Worm (Caenorhabditis elegans) whole organism, early embryonic: ENCODE results near the gene madf-5.

Experiments used
- B0310.2 ChIP-seq: sonication (generic microtip); optimal IDR thresholded peaks from 2 replicates; lab custom pipeline; 2016; ENCODE audit warnings: mild to moderate bottlenecking, missing genetic modification characterization, missing compliant biosample characterization
- F13C5.2 ChIP-seq: sonication (generic microtip); optimal IDR thresholded peaks from 2 replicates; lab custom pipeline; 2017; ENCODE audit warnings: mild to moderate bottlenecking, missing genetic modification characterization, inconsistent platforms, missing compliant biosample characterization
- aly-1 ChIP-seq: sonication (generic microtip); optimal IDR thresholded peaks from 2 replicates; lab custom pipeline; 2016; ENCODE audit warnings: missing genetic modification characterization, missing compliant biosample characterization
- ama-1 ChIP-seq: fragments of 150-350 bp; optimal IDR thresholded peaks from 2 replicates; lab custom pipeline; 2014
- ceh-13 ChIP-seq: fragments of 200-800 bp; sonication (Bioruptor generic); optimal IDR thresholded peaks from 2 replicates; lab custom pipeline; 2018; ENCODE audit warnings: mild to moderate bottlenecking, missing genetic modification characterization, missing compliant biosample characterization
- ceh-36 ChIP-seq: sonication (generic microtip); optimal IDR thresholded peaks from 2 replicates; lab custom pipeline; 2016; ENCODE audit warnings: missing genetic modification characterization, inconsistent platforms, missing compliant biosample characterization
- ets-7 ChIP-seq: sonication (generic microtip); optimal IDR thresholded peaks from 2 replicates; lab custom pipeline; 2016; ENCODE audit warnings: missing genotype, missing genetic modification characterization, missing compliant biosample characterization
- flt-1 ChIP-seq: fragments of 200-800 bp; sonication (Bioruptor generic); IDR thresholded peaks from 2 replicates; pipeline ENCODE4 v1.3.6; 2022; ENCODE audit warnings: missing genetic modification characterization, missing compliant biosample characterization
- hmbx-1 ChIP-seq: sonication (generic microtip); optimal IDR thresholded peaks from 2 replicates; lab custom pipeline; 2016; ENCODE audit warnings: mild to moderate bottlenecking, missing genetic modification characterization, missing compliant biosample characterization
- hmg-4 ChIP-seq: fragments of 200-800 bp; sonication (Bioruptor generic); optimal IDR thresholded peaks from 2 replicates; lab custom pipeline; 2018; ENCODE audit warnings: mild to moderate bottlenecking, missing genetic modification characterization, missing compliant biosample characterization
- hnd-1 ChIP-seq: sonication (generic microtip); optimal IDR thresholded peaks from 2 replicates; lab custom pipeline; 2016; ENCODE audit warnings: missing genetic modification characterization, missing compliant biosample characterization
- pes-1 ChIP-seq: fragments of 200-800 bp; sonication (Bioruptor generic); IDR thresholded peaks from 2 replicates; pipeline ENCODE4 v1.3.6; 2022; ENCODE audit warnings: missing genetic modification reagents, missing genetic modification characterization, missing compliant biosample characterization
- scrt-1 ChIP-seq: fragments of 200-800 bp; sonication (Bioruptor generic); IDR thresholded peaks from 2 replicates; pipeline ENCODE4 v1.3.6; 2022; ENCODE audit warnings: missing genetic modification characterization, missing compliant biosample characterization
- sea-1 ChIP-seq: fragments of 200-800 bp; sonication (Bioruptor generic); conservative IDR thresholded peaks from 2 replicates; pipeline ENCODE4 v1.3.6; 2022; ENCODE audit warnings: missing genetic modification characterization, missing compliant biosample characterization
- tbx-11 ChIP-seq: fragments of 200-800 bp; sonication (Bioruptor generic); IDR thresholded peaks from 2 replicates; pipeline ENCODE4 v1.3.6; 2022; ENCODE audit warnings: missing genetic modification characterization, missing compliant biosample characterization
- tbx-37 ChIP-seq: fragments of 200-800 bp; sonication (Bioruptor generic); conservative IDR thresholded peaks from 2 replicates; pipeline ENCODE4 v1.3.6; 2022; ENCODE audit warnings: missing genetic modification reagents, missing genetic modification characterization, missing compliant biosample characterization
- tra-4 ChIP-seq: sonication (generic microtip); optimal IDR thresholded peaks from 2 replicates; lab custom pipeline; 2017; ENCODE audit warnings: missing genetic modification characterization, missing compliant biosample characterization

Gene madf-5

DNA sequence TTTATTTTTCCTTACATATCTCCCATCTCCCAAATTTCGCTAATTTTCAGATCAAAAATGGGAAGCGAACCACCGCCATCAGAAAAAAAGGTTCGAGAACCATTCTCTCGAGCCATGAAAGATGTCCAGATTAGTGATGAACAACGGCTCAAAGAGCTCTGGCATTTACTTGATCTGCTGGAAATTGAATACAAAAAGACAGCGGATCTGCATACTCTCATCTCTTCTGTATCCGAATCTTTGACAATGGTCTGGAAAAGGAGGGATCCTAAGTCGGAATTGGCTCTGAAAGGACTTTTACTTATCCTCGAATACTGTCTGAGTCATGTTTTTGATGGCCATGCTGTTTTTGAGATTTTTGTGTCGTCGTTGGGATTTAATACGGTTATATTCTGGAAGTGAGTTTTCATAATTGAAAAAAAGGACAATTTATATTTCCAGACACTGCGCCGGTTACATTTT is 27.5 kb downstream of the madf-5 start, which contains the start of gene tps-2:
Gene tps-2 (plus strand): TSS at position 51 of the 462 bp plus-strand sequence.
- no peak for TF ChIP-seq B0310.2 (tag; lab: Kevin White, UChicago)
- TF ChIP-seq F13C5.2 (tag; lab: Kevin White, UChicago): no peak
- TF ChIP-seq scrt-1 (GFP tag; lab: Robert Waterston, UW): no peak
- no peak for TF ChIP-seq ceh-13
- TF ChIP-seq ceh-36 (tag; lab: Kevin White, UChicago): no peak
- no peak for TF ChIP-seq tbx-11 (GFP tag; lab: Robert Waterston, UW)
- TF ChIP-seq hmg-4 (GFP tag; lab: Kevin White, UChicago): no peak
- TF ChIP-seq tbx-37 (GFP tag; lab: Robert Waterston, UW): no peak
- no peak for TF ChIP-seq sea-1
- no peak for TF ChIP-seq ets-7 (tag; lab: Kevin White, UChicago)
- no peak for TF ChIP-seq ama-1

DNA sequence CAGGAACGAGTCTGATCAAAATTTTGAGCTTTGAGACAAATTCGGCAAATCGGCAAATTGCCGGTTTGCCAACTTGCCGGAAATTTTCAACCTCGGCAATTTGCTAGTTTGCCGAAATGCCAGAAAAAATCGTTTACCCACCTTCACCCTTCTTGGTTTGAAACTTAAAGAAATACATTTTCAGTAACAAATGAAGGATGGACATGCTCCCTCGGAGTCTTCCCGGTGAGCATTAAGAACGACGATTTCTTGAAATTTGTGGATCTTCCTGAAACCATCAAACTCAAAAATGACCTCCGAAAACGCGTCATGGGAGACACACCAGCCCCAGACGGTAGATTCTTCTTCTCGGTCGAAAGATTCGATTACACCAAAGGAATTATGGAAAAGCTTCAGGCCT is 29.3 kb downstream of the madf-5 start:
- no peak for TF ChIP-seq ama-1
- no peak for TF ChIP-seq ceh-36 (tag; lab: Kevin White, UChicago)
- TF ChIP-seq B0310.2 (tag; lab: Kevin White, UChicago): no peak
- TF ChIP-seq hnd-1: no peak
- no peak for TF ChIP-seq scrt-1 (GFP tag; lab: Robert Waterston, UW)
- no peak for TF ChIP-seq F13C5.2 (tag; lab: Kevin White, UChicago)
- no peak for TF ChIP-seq ceh-13
- no peak for TF ChIP-seq pes-1 (GFP tag; lab: Robert Waterston, UW)
- no peak for TF ChIP-seq tra-4 (tag; lab: Kevin White, UChicago)
- TF ChIP-seq flt-1 (GFP tag; lab: Robert Waterston, UW): no peak
- TF ChIP-seq hmbx-1 (tag; lab: Kevin White, UChicago): no peak
- no peak for TF ChIP-seq sea-1
- TF ChIP-seq tbx-11 (GFP tag; lab: Robert Waterston, UW): no peak
- TF ChIP-seq tbx-37 (GFP tag; lab: Robert Waterston, UW): no peak

DNA sequence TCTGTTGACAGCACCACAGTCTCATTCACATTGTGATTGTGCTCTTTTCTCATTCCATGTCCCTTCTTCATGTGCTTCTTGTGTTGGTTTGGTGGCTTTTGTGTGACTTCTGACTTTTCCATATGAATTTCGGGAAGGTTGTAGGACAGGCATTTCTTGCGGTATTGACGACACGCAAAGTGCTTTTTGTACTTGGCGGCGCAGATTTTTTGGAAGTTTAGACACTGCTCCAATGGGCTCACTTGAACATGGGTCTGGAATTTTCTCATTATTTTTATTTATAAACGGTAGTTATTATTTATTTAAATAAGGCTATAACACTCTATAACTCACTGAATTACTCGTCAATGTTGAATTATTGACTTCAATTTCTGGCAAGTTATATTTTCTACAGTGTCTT is 30.8 kb downstream of the madf-5 start:
- TF ChIP-seq hmbx-1 (tag; lab: Kevin White, UChicago) (no peak), ceh-13 (no peak), aly-1 (no peak), ceh-36 (tag; lab: Kevin White, UChicago) (no peak), hmg-4 (GFP tag; lab: Kevin White, UChicago) (no peak), B0310.2 (tag; lab: Kevin White, UChicago) (no peak), scrt-1 (GFP tag; lab: Robert Waterston, UW) (no peak), pes-1 (GFP tag; lab: Robert Waterston, UW) (no peak), tbx-11 (GFP tag; lab: Robert Waterston, UW) (no peak), sea-1 (no peak), ets-7 (tag; lab: Kevin White, UChicago) (no peak), tbx-37 (GFP tag; lab: Robert Waterston, UW) (no peak)

ce11 chrII:14605026-14605425 is 31.6 kb downstream of the madf-5 start:
- TF ChIP-seq pes-1 (GFP tag; lab: Robert Waterston, UW): no peak
- TF ChIP-seq flt-1 (GFP tag; lab: Robert Waterston, UW): no peak

ce11 chrII:14605479-14605878 is 32.1 kb downstream of the madf-5 start, which contains the start of gene F19H8.2:
TSS of gene F19H8.2 (minus strand) at chrII:14605869.
- TF ChIP-seq ama-1 (no peak), aly-1 (no peak), hmg-4 (GFP tag; lab: Kevin White, UChicago) (no peak), tra-4 (tag; lab: Kevin White, UChicago) (no peak), sea-1 (no peak), ceh-13 (no peak), F13C5.2 (tag; lab: Kevin White, UChicago) (no peak), hmbx-1 (tag; lab: Kevin White, UChicago) (no peak), B0310.2 (tag; lab: Kevin White, UChicago) (no peak), hnd-1 (no peak), tbx-11 (GFP tag; lab: Robert Waterston, UW) (no peak), pes-1 (GFP tag; lab: Robert Waterston, UW) (no peak), ceh-36 (tag; lab: Kevin White, UChicago) (no peak), flt-1 (GFP tag; lab: Robert Waterston, UW) (no peak), ets-7 (tag; lab: Kevin White, UChicago) (no peak), tbx-37 (GFP tag; lab: Robert Waterston, UW) (no peak), scrt-1 (GFP tag; lab: Robert Waterston, UW) (no peak)

ce11 chrII:14606172-14606571 is 32.8 kb downstream of the madf-5 start, which contains the start of gene arl-3:
TSS of gene arl-3 (plus strand) at chrII:14606472.
- TF ChIP-seq ceh-13 (no peak), ets-7 (tag; lab: Kevin White, UChicago) (no peak), pes-1 (GFP tag; lab: Robert Waterston, UW) (no peak), ama-1 (no peak), ceh-36 (tag; lab: Kevin White, UChicago) (no peak), hmbx-1 (tag; lab: Kevin White, UChicago) (no peak), flt-1 (GFP tag; lab: Robert Waterston, UW) (no peak), F13C5.2 (tag; lab: Kevin White, UChicago) (no peak), tbx-37 (GFP tag; lab: Robert Waterston, UW) (no peak), hmg-4 (GFP tag; lab: Kevin White, UChicago) (no peak), sea-1 (no peak), scrt-1 (GFP tag; lab: Robert Waterston, UW) (no peak), tbx-11 (GFP tag; lab: Robert Waterston, UW) (no peak), B0310.2 (tag; lab: Kevin White, UChicago) (no peak), tra-4 (tag; lab: Kevin White, UChicago) (no peak), hnd-1 (no peak), aly-1 (no peak)

- TF ChIP-seq tbx-37 (GFP tag; lab: Robert Waterston, UW): no peak
- TF ChIP-seq ama-1: no peak
- TF ChIP-seq aly-1: no peak
- no peak for TF ChIP-seq B0310.2 (tag; lab: Kevin White, UChicago)
- TF ChIP-seq hmbx-1 (tag; lab: Kevin White, UChicago): no peak
- TF ChIP-seq hnd-1: no peak
- TF ChIP-seq F13C5.2 (tag; lab: Kevin White, UChicago): no peak
- no peak for TF ChIP-seq pes-1 (GFP tag; lab: Robert Waterston, UW)
- no peak for TF ChIP-seq tbx-11 (GFP tag; lab: Robert Waterston, UW)
- TF ChIP-seq sea-1: no peak
- TF ChIP-seq ets-7 (tag; lab: Kevin White, UChicago): no peak
- TF ChIP-seq ceh-13: no peak
- TF ChIP-seq scrt-1 (GFP tag; lab: Robert Waterston, UW): no peak
- TF ChIP-seq flt-1 (GFP tag; lab: Robert Waterston, UW): no peak
- no peak for TF ChIP-seq ceh-36 (tag; lab: Kevin White, UChicago)
- TF ChIP-seq hmg-4 (GFP tag; lab: Kevin White, UChicago): no peak
- no peak for TF ChIP-seq tra-4 (tag; lab: Kevin White, UChicago)
Observed at ce11 chrII:14608508-14608907, 35.1 kb downstream of the madf-5 start.
